Worm (Caenorhabditis elegans) whole organism, mixed stage, embryonic: Measurements from ENCODE around the gene pen-2.

ENCODE experiments used
- M03D4.4 ChIP-seq: sonication (generic microtip); optimal IDR thresholded peaks from 2 replicates; lab custom pipeline; 2017; ENCODE audit warnings: mild to moderate bottlenecking, missing genetic modification characterization, missing compliant biosample characterization
- blmp-1 ChIP-seq: fragments of 150-350 bp; optimal IDR thresholded peaks from 2 replicates; lab custom pipeline; 2014; ENCODE audit warnings: missing biosample characterization, missing genetic modification characterization
- ceh-39 ChIP-seq: fragments of 150-350 bp; optimal IDR thresholded peaks from 2 replicates; lab custom pipeline; 2014; ENCODE audit warnings: missing biosample characterization, missing genetic modification characterization
- ceh-43 ChIP-seq: fragments of 200-800 bp; sonication (Bioruptor generic); optimal IDR thresholded peaks from 2 replicates; lab custom pipeline; 2018; ENCODE audit warnings: mild to moderate bottlenecking, missing genetic modification characterization, moderate library complexity, missing compliant biosample characterization
- ces-1 ChIP-seq: fragments of 150-350 bp; optimal IDR thresholded peaks from 2 replicates; lab custom pipeline; 2014; ENCODE audit warnings: missing biosample characterization, missing genetic modification reagents, missing genetic modification characterization
- cnd-1 ChIP-seq: fragments of 200-800 bp; sonication (Bioruptor generic); optimal IDR thresholded peaks from 2 replicates; lab custom pipeline; 2018; ENCODE audit warnings: mild to moderate bottlenecking, missing genetic modification characterization, missing compliant biosample characterization
- drap-1 ChIP-seq: fragments of 200-800 bp; sonication (Bioruptor generic); optimal IDR thresholded peaks from 3 replicates; lab custom pipeline; 2018; ENCODE audit warnings: mild to moderate bottlenecking, missing genetic modification characterization, missing compliant biosample characterization
- elt-1 ChIP-seq: sonication (generic microtip); optimal IDR thresholded peaks from 2 replicates; lab custom pipeline; 2017; ENCODE audit warnings: missing genetic modification characterization, mild to moderate bottlenecking, missing compliant biosample characterization, antibody characterized with exemption, moderate library complexity, borderline replicate concordance; ENCODE audit not compliant: insufficient read depth
- ham-2 ChIP-seq: fragments of 200-800 bp; sonication (Bioruptor generic); optimal IDR thresholded peaks from 2 replicates; lab custom pipeline; 2018; ENCODE audit warnings: mild to moderate bottlenecking, missing genetic modification characterization, missing compliant biosample characterization
- hlh-1 ChIP-seq: fragments of 150-350 bp; optimal IDR thresholded peaks from 2 replicates; lab custom pipeline; 2014; ENCODE audit warnings: missing biosample characterization, missing genetic modification reagents, missing genetic modification characterization
- lin-13 ChIP-seq: fragments of 150-350 bp; optimal IDR thresholded peaks from 2 replicates; lab custom pipeline; 2014; ENCODE audit warnings: missing biosample characterization, missing genetic modification characterization
- lin-32 ChIP-seq: fragments of 200-800 bp; sonication (Bioruptor generic); optimal IDR thresholded peaks from 2 replicates; lab custom pipeline; 2018; ENCODE audit warnings: mild to moderate bottlenecking, missing genetic modification characterization, missing compliant biosample characterization
- lsy-2 ChIP-seq: fragments of 150-350 bp; optimal IDR thresholded peaks from 2 replicates; lab custom pipeline; 2014; ENCODE audit warnings: missing biosample characterization, missing genetic modification characterization
- mab-5 ChIP-seq: fragments of 150-350 bp; optimal IDR thresholded peaks from 2 replicates; lab custom pipeline; 2014; ENCODE audit warnings: missing biosample characterization, missing genetic modification characterization
- mep-1 ChIP-seq: fragments of 150-350 bp; optimal IDR thresholded peaks from 2 replicates; lab custom pipeline; 2017; ENCODE audit warnings: missing biosample characterization, missing genetic modification reagents, missing genetic modification characterization, inconsistent platforms
- mls-2 ChIP-seq: sonication (generic microtip); optimal IDR thresholded peaks from 2 replicates; lab custom pipeline; 2016; ENCODE audit warnings: mild to moderate bottlenecking, missing genetic modification characterization, moderate library complexity, missing compliant biosample characterization
- nhr-12 ChIP-seq: fragments of 150-350 bp; optimal IDR thresholded peaks from 2 replicates; lab custom pipeline; 2014; ENCODE audit warnings: missing biosample characterization, missing genetic modification characterization
- nhr-2 ChIP-seq: fragments of 150-350 bp; optimal IDR thresholded peaks from 2 replicates; lab custom pipeline; 2014; ENCODE audit warnings: missing biosample characterization, missing genetic modification characterization
- nhr-237 ChIP-seq: fragments of 150-350 bp; optimal IDR thresholded peaks from 2 replicates; lab custom pipeline; 2014; ENCODE audit warnings: missing biosample characterization, missing genetic modification characterization
- nhr-28 ChIP-seq: fragments of 150-350 bp; optimal IDR thresholded peaks from 2 replicates; lab custom pipeline; 2014; ENCODE audit warnings: missing biosample characterization, missing genetic modification characterization
- nhr-76 ChIP-seq: sonication (generic microtip); optimal IDR thresholded peaks from 2 replicates; lab custom pipeline; 2017; ENCODE audit warnings: missing biosample characterization, missing genetic modification characterization
- pha-4 ChIP-seq: fragments of 150-350 bp; optimal IDR thresholded peaks from 2 replicates; lab custom pipeline; 2018; ENCODE audit warnings: missing biosample characterization, missing genetic modification reagents, missing genetic modification characterization
- snpc-4 ChIP-seq: fragments of 150-350 bp; optimal IDR thresholded peaks from 2 replicates; lab custom pipeline; 2014; ENCODE audit warnings: missing biosample characterization, missing genetic modification characterization
- sptf-1 ChIP-seq: sonication (generic microtip); optimal IDR thresholded peaks from 2 replicates; lab custom pipeline; 2017; ENCODE audit warnings: mild to moderate bottlenecking, missing genetic modification characterization, moderate library complexity, missing compliant biosample characterization
- tbx-8 ChIP-seq: fragments of 200-800 bp; sonication (Bioruptor generic); optimal IDR thresholded peaks from 2 replicates; lab custom pipeline; 2018; ENCODE audit warnings: mild to moderate bottlenecking, missing genetic modification characterization, moderate library complexity, missing compliant biosample characterization
- unc-120 ChIP-seq: sonication (generic microtip); optimal IDR thresholded peaks from 2 replicates; lab custom pipeline; 2017; ENCODE audit warnings: missing genetic modification characterization, missing compliant biosample characterization; ENCODE audit not compliant: poor library complexity, severe bottlenecking
- unc-62 ChIP-seq: fragments of 150-350 bp; optimal IDR thresholded peaks from 2 replicates; lab custom pipeline; 2014; ENCODE audit warnings: missing biosample characterization, missing genetic modification reagents, missing genetic modification characterization
- zip-8 ChIP-seq: fragments of 150-350 bp; optimal IDR thresholded peaks from 2 replicates; lab custom pipeline; 2014; ENCODE audit warnings: missing biosample characterization, missing genetic modification characterization
- ztf-11 ChIP-seq: fragments of 150-350 bp; optimal IDR thresholded peaks from 2 replicates; lab custom pipeline; 2014; ENCODE audit warnings: missing biosample characterization, missing genetic modification characterization

pen-2 gene

ce11 chrIII:11324093-11324492 lies 19.0 kb upstream of the pen-2 start:
- TF ChIP-seq unc-62 (GFP tag; lab: Kevin White, UChicago), result no peak

- TF ChIP-seq blmp-1 (tag; lab: Kevin White, UChicago) (no peak), nhr-28 (tag; lab: Kevin White, UChicago) (no peak), mab-5 (tag; lab: Kevin White, UChicago) (no peak), hlh-1 (tag; lab: Kevin White, UChicago) (no peak), elt-1 (no peak)
Measured at ce11 chrIII:11332306-11332705, 10.8 kb upstream of the pen-2 start.

- TF ChIP-seq ces-1 (GFP tag; lab: Kevin White, UChicago), result peak; percentile 78
- no peak for TF ChIP-seq lin-32 (GFP tag; lab: Kevin White, UChicago)
- TF ChIP-seq, all 35 proteins: peak for 1
Measured at ce11 chrIII:11333032-11333732, 9.9 kb upstream of the pen-2 start, which contains the start of gene T28D6.5. TSS of gene T28D6.5 (plus strand) at chrIII:11333682.

- TF ChIP-seq ces-1 (GFP tag; lab: Kevin White, UChicago) (peak; percentile 35), mab-5 (tag; lab: Kevin White, UChicago) (no peak)
Measured at ce11 chrIII:11334346-11334745, 8.8 kb upstream of the pen-2 start.

- TF ChIP-seq zip-8 (tag; lab: Kevin White, UChicago) (no peak), ces-1 (GFP tag; lab: Kevin White, UChicago) (no peak), drap-1 (GFP tag; lab: Kevin White, UChicago) (no peak), nhr-237 (tag; lab: Kevin White, UChicago) (no peak), lsy-2 (tag; lab: Kevin White, UChicago) (no peak), pha-4 (no peak), mep-1 (tag; lab: Kevin White, UChicago) (no peak), elt-1 (no peak), blmp-1 (tag; lab: Kevin White, UChicago) (no peak)
- TF ChIP-seq, all 35 proteins: peak for 0
Measured at ce11 chrIII:11336072-11336471, 7.0 kb upstream of the pen-2 start.

ce11 chrIII:11337627-11338026 lies 5.5 kb upstream of the pen-2 start:
- no peak for TF ChIP-seq nhr-28 (tag; lab: Kevin White, UChicago)
- no peak for TF ChIP-seq pha-4
- TF ChIP-seq zip-8 (tag; lab: Kevin White, UChicago), result no peak
- no peak for TF ChIP-seq lin-32 (GFP tag; lab: Kevin White, UChicago)
- TF ChIP-seq snpc-4 (tag; lab: Kevin White, UChicago), result no peak
- TF ChIP-seq unc-120 (tag; lab: Kevin White, UChicago), result no peak
- TF ChIP-seq lin-13 (tag; lab: Kevin White, UChicago), result no peak
- no peak for TF ChIP-seq mls-2 (tag; lab: Kevin White, UChicago)
- no peak for TF ChIP-seq ham-2
- no peak for TF ChIP-seq nhr-237 (tag; lab: Kevin White, UChicago)
- TF ChIP-seq ztf-11 (tag; lab: Kevin White, UChicago), result no peak
- TF ChIP-seq ceh-43 (GFP tag; lab: Kevin White, UChicago), result no peak
- no peak for TF ChIP-seq hlh-1 (tag; lab: Kevin White, UChicago)
- TF ChIP-seq tbx-8, result no peak
- no peak for TF ChIP-seq M03D4.4 (tag; lab: Kevin White, UChicago)
- TF ChIP-seq drap-1 (GFP tag; lab: Kevin White, UChicago), result no peak
- TF ChIP-seq lsy-2 (tag; lab: Kevin White, UChicago), result no peak

ce11 chrIII:11341466-11341865 lies 1.7 kb upstream of the pen-2 start:
- TF ChIP-seq unc-120 (tag; lab: Kevin White, UChicago) (no peak), sptf-1 (tag; lab: Kevin White, UChicago) (no peak), ceh-43 (GFP tag; lab: Kevin White, UChicago) (no peak), blmp-1 (tag; lab: Kevin White, UChicago) (no peak), mab-5 (tag; lab: Kevin White, UChicago) (no peak), nhr-12 (no peak), ztf-11 (tag; lab: Kevin White, UChicago) (no peak), unc-62 (GFP tag; lab: Kevin White, UChicago) (no peak), nhr-76 (tag; lab: Kevin White, UChicago) (no peak), lin-32 (GFP tag; lab: Kevin White, UChicago) (no peak), zip-8 (tag; lab: Kevin White, UChicago) (no peak), mls-2 (tag; lab: Kevin White, UChicago) (no peak), nhr-2 (tag; lab: Kevin White, UChicago) (no peak), ceh-39 (tag; lab: Kevin White, UChicago) (no peak), hlh-1 (tag; lab: Kevin White, UChicago) (no peak), cnd-1 (tag; lab: Kevin White, UChicago) (no peak), lsy-2 (tag; lab: Kevin White, UChicago) (no peak)
